Fruit fly (Drosophila melanogaster): ENCODE data around the gene Tmtc1.

Tmtc1 gene

dm6 chr2L:2751085-2751710 is 73.7 kb downstream of the Tmtc1 start:
- TF ChIP-seq CG15710 (tag; optimal IDR thresholded peaks at IDR 0.05) (no peak), EcR (GFP tag; optimal IDR thresholded peaks at IDR 0.05) (peak; percentile 52), CG13204 (GFP tag; optimal IDR thresholded peaks at IDR 0.05) (peak; percentile 87), rn (GFP tag; IDR thresholded peaks at IDR 0.05) (no peak), CG12605 (GFP tag; IDR thresholded peaks at IDR 0.05) (no peak), CG4496 (GFP tag; IDR thresholded peaks at IDR 0.05) (no peak), Ets98B (GFP tag; IDR thresholded peaks at IDR 0.05) (no peak)

dm6 chr2L:2751904-2752459 is 74.4 kb downstream of the Tmtc1 start, which contains the start of gene Bacc:
Bacc (plus strand) TSS chr2L:2752445.
- TF ChIP-seq Pif1B (GFP tag; optimal IDR thresholded peaks at IDR 0.05), result peak; percentile 98
- TF ChIP-seq CG9948 (tag; optimal IDR thresholded peaks at IDR 0.05), result peak; percentile 98
- no peak for TF ChIP-seq CG12605 (GFP tag; IDR thresholded peaks at IDR 0.05)
- TF ChIP-seq Pif1A (GFP tag; optimal IDR thresholded peaks at IDR 0.05), result peak; percentile 99
- TF ChIP-seq EcR (GFP tag; optimal IDR thresholded peaks at IDR 0.05), result no peak
- TF ChIP-seq CG13204 (GFP tag; optimal IDR thresholded peaks at IDR 0.05), result peak; percentile 90
- TF ChIP-seq Ets98B (GFP tag; IDR thresholded peaks at IDR 0.05), result no peak
- TF ChIP-seq CG8159 (tag; optimal IDR thresholded peaks at IDR 0.05), result peak; percentile 100
- no peak for TF ChIP-seq fd96Ca (GFP tag; IDR thresholded peaks at IDR 0.05)
- peak; percentile 90 for TF ChIP-seq gl (tag; optimal IDR thresholded peaks at IDR 0.05)
- no peak for TF ChIP-seq CG10348 (GFP tag; IDR thresholded peaks at IDR 0.05)
- TF ChIP-seq D1 (tag; optimal IDR thresholded peaks at IDR 0.05), result peak; percentile 98
- no peak for TF ChIP-seq CG4496 (GFP tag; IDR thresholded peaks at IDR 0.05)
- TF ChIP-seq CG14655 (GFP tag; optimal IDR thresholded peaks at IDR 0.05), result peak; percentile 99
- TF ChIP-seq CG15710 (tag; optimal IDR thresholded peaks at IDR 0.05), result peak; percentile 98
- TF ChIP-seq CG17806 (tag; optimal IDR thresholded peaks at IDR 0.05), result peak; percentile 95
- peak; percentile 99 for TF ChIP-seq CG8301 (tag; optimal IDR thresholded peaks at IDR 0.05)
- TF ChIP-seq CG32121 (GFP tag; IDR thresholded peaks at IDR 0.05), result no peak
- TF ChIP-seq CG34367 (tag; optimal IDR thresholded peaks at IDR 0.05), result peak; percentile 96
- TF ChIP-seq Snoo (tag; optimal IDR thresholded peaks at IDR 0.05), result peak; percentile 97
- no peak for TF ChIP-seq rn (GFP tag; IDR thresholded peaks at IDR 0.05)

dm6 chr2L:2752460-2753411 is 75.2 kb downstream of the Tmtc1 start, which contains the start of gene Pgk:
Pgk (minus strand) TSS chr2L:2753068.
- TF ChIP-seq Pif1B (GFP tag; optimal IDR thresholded peaks at IDR 0.05) (peak; percentile 74), CG12605 (GFP tag; IDR thresholded peaks at IDR 0.05) (no peak), Ets98B (GFP tag; IDR thresholded peaks at IDR 0.05) (no peak), Snoo (tag; optimal IDR thresholded peaks at IDR 0.05) (peak; percentile 43), D1 (tag; optimal IDR thresholded peaks at IDR 0.05) (peak; percentile 2), EcR (GFP tag; optimal IDR thresholded peaks at IDR 0.05) (peak; percentile 28), CG8301 (tag; optimal IDR thresholded peaks at IDR 0.05) (peak; percentile 48), CG8159 (tag; optimal IDR thresholded peaks at IDR 0.05) (no peak), CG32121 (GFP tag; IDR thresholded peaks at IDR 0.05) (no peak), fd96Ca (GFP tag; IDR thresholded peaks at IDR 0.05) (no peak), Pif1A (GFP tag; optimal IDR thresholded peaks at IDR 0.05) (peak; percentile 78), CG4496 (GFP tag; IDR thresholded peaks at IDR 0.05) (no peak), CG9948 (tag; optimal IDR thresholded peaks at IDR 0.05) (peak; percentile 27), CG13204 (GFP tag; optimal IDR thresholded peaks at IDR 0.05) (peak; percentile 20), CG15710 (tag; optimal IDR thresholded peaks at IDR 0.05) (peak; percentile 37), CG14655 (GFP tag; optimal IDR thresholded peaks at IDR 0.05) (peak; percentile 57), CG17806 (tag; optimal IDR thresholded peaks at IDR 0.05) (peak; percentile 52), CG34367 (tag; optimal IDR thresholded peaks at IDR 0.05) (peak; percentile 39), gl (tag; optimal IDR thresholded peaks at IDR 0.05) (no peak), CG10348 (GFP tag; IDR thresholded peaks at IDR 0.05) (no peak), rn (GFP tag; IDR thresholded peaks at IDR 0.05) (no peak)

- TF ChIP-seq CG14655 (GFP tag; optimal IDR thresholded peaks at IDR 0.05), result no peak
- peak; percentile 78 for TF ChIP-seq EcR (GFP tag; optimal IDR thresholded peaks at IDR 0.05)
- no peak for TF ChIP-seq CG15710 (tag; optimal IDR thresholded peaks at IDR 0.05)
Observed at dm6 chr2L:2753789-2754436, 76.4 kb downstream of the Tmtc1 start.

Data from whole organism, pupa.